Fruit fly (Drosophila melanogaster): ENCODE results near the gene hid.
A peak's percentile ranks its signal among the peaks of the same experiment; 100 is the strongest.

Gene hid

dm6 chr3L:18219388-18219787, 33.9 kb upstream of the hid start:
- no peak for TF ChIP-seq cg (GFP tag; optimal IDR thresholded peaks at IDR 0.05)
- no peak for TF ChIP-seq cad (GFP tag; optimal IDR thresholded peaks at IDR 0.05)
- TF ChIP-seq CG5180 (GFP tag; optimal IDR thresholded peaks at IDR 0.05): no peak
- no peak for TF ChIP-seq MBD-R2 (GFP tag; IDR thresholded peaks at IDR 0.05)
- no peak for TF ChIP-seq cas (GFP tag; IDR thresholded peaks at IDR 0.05)
- TF ChIP-seq CG18262 (tag; optimal IDR thresholded peaks at IDR 0.05): peak; percentile 19
- TF ChIP-seq Rfx (GFP tag; IDR thresholded peaks at IDR 0.05): no peak
- no peak for TF ChIP-seq unc-4 (GFP tag; IDR thresholded peaks at IDR 0.05; ENCODE audit: partially characterized antibody)
- no peak for TF ChIP-seq dmrt99B (tag; optimal IDR thresholded peaks at IDR 0.05)
- no peak for TF ChIP-seq tio (GFP tag; optimal IDR thresholded peaks at IDR 0.05)
- TF ChIP-seq pan (optimal IDR thresholded peaks at IDR 0.05): no peak
- no peak for TF ChIP-seq pan (GFP tag; optimal IDR thresholded peaks at IDR 0.05 in 1 of 2, IDR thresholded peaks at IDR 0.05 in 1 of 2)
- TF ChIP-seq dati (GFP tag; IDR thresholded peaks at IDR 0.05): no peak
- TF ChIP-seq Tbp (GFP tag; optimal IDR thresholded peaks at IDR 0.05): no peak
- TF ChIP-seq CG12236 (GFP tag; optimal IDR thresholded peaks at IDR 0.05): no peak
- no peak for TF ChIP-seq lmd (GFP tag; IDR thresholded peaks at IDR 0.05)
- TF ChIP-seq CG17612 (GFP tag; IDR thresholded peaks at IDR 0.05): no peak
- TF ChIP-seq CG32532 (GFP tag; IDR thresholded peaks at IDR 0.05): no peak
- no peak for TF ChIP-seq Taf1 (GFP tag; IDR thresholded peaks at IDR 0.05)
- no peak for TF ChIP-seq BtbVII (GFP tag; optimal IDR thresholded peaks at IDR 0.05)
- no peak for TF ChIP-seq CG6813 (GFP tag; optimal IDR thresholded peaks at IDR 0.05)
- TF ChIP-seq CG32767 (GFP tag; IDR thresholded peaks at IDR 0.05): no peak
- TF ChIP-seq CG7963 (GFP tag; IDR thresholded peaks at IDR 0.05; ENCODE audit: partially characterized antibody): no peak
- TF ChIP-seq slp2 (GFP tag; optimal IDR thresholded peaks at IDR 0.05): no peak
- TF ChIP-seq bcd (GFP tag; optimal IDR thresholded peaks at IDR 0.05): no peak
- TF ChIP-seq nerfin-1 (tag; optimal IDR thresholded peaks at IDR 0.05): no peak
- TF ChIP-seq Six4 (GFP tag; optimal IDR thresholded peaks at IDR 0.05): no peak
- TF ChIP-seq CG11456 (GFP tag; IDR thresholded peaks at IDR 0.05): no peak
- no peak for TF ChIP-seq TFAM (GFP tag; optimal IDR thresholded peaks at IDR 0.05)
- TF ChIP-seq eve (GFP tag; optimal IDR thresholded peaks at IDR 0.05): no peak
- TF ChIP-seq gem (tag; optimal IDR thresholded peaks at IDR 0.05): peak; percentile 23
- peak; percentile 5 for TF ChIP-seq CG15696 (tag; optimal IDR thresholded peaks at IDR 0.05)
- TF ChIP-seq CG2712 (tag; optimal IDR thresholded peaks at IDR 0.05): peak; percentile 23
- TF ChIP-seq repo (GFP tag; optimal IDR thresholded peaks at IDR 0.05): no peak
- TF ChIP-seq nmo (GFP tag; optimal IDR thresholded peaks at IDR 0.05): no peak
- TF ChIP-seq CG6175 (GFP tag; IDR thresholded peaks at IDR 0.05): no peak
- no peak for TF ChIP-seq yki (optimal IDR thresholded peaks at IDR 0.05)
- TF ChIP-seq ind (GFP tag; optimal IDR thresholded peaks at IDR 0.05): no peak
- TF ChIP-seq bbx (GFP tag; IDR thresholded peaks at IDR 0.05; ENCODE audit: partially characterized antibody): no peak
- TF ChIP-seq fd96Cb (tag; optimal IDR thresholded peaks at IDR 0.05): no peak
- no peak for TF ChIP-seq CG31365 (tag; optimal IDR thresholded peaks at IDR 0.05)
- no peak for TF ChIP-seq CG6272 (GFP tag; IDR thresholded peaks at IDR 0.05)
- TF ChIP-seq zf30C (GFP tag; optimal IDR thresholded peaks at IDR 0.05): peak; percentile 50
- peak; percentile 68 for TF ChIP-seq dmrt11E (tag; optimal IDR thresholded peaks at IDR 0.05)
- TF ChIP-seq CG11093 (GFP tag; IDR thresholded peaks at IDR 0.05): no peak
- no peak for TF ChIP-seq nom (GFP tag; optimal IDR thresholded peaks at IDR 0.05)
- TF ChIP-seq HLH54F (GFP tag; optimal IDR thresholded peaks at IDR 0.05): no peak
- TF ChIP-seq lola (GFP tag; optimal IDR thresholded peaks at IDR 0.05): peak in 1 of 3 experiments; percentile 14
- TF ChIP-seq CG3281 (GFP tag; optimal IDR thresholded peaks at IDR 0.05): no peak
- TF ChIP-seq CG10979 (tag; optimal IDR thresholded peaks at IDR 0.05): peak; percentile 12
- TF ChIP-seq Blimp-1 (GFP tag; optimal IDR thresholded peaks at IDR 0.05): no peak
- TF ChIP-seq gsb-n (tag; optimal IDR thresholded peaks at IDR 0.05): no peak

Data from whole organism, embryonic.